Fruit fly (Drosophila melanogaster) whole organism, embryonic: ENCODE results near the gene Pp4-19C.
A peak's percentile ranks its signal among the peaks of the same experiment; 100 is the strongest.

Source experiments
- ATbp ChIP-seq: fragments of 200-800 bp; sonication (Bioruptor generic); optimal IDR thresholded peaks from 2 replicates; lab custom pipeline; 2017; ENCODE audit warnings: missing biosample characterization, mild to moderate bottlenecking, missing genetic modification characterization, missing genetic modification reagents
- Blimp-1 ChIP-seq: fragments of 200-800 bp; sonication (Bioruptor generic); optimal IDR thresholded peaks from 3 replicates; lab custom pipeline; 2018; ENCODE audit warnings: missing biosample characterization, missing genetic modification characterization, mild to moderate bottlenecking, moderate library complexity, missing genetic modification reagents
- CG10147 ChIP-seq: fragments of 200-800 bp; sonication (Bioruptor generic); optimal IDR thresholded peaks from 2 replicates; lab custom pipeline; 2019; ENCODE audit warnings: missing biosample characterization, mild to moderate bottlenecking, missing genetic modification characterization, moderate library complexity
- CG10267 ChIP-seq: fragments of 200-800 bp; sonication (Bioruptor generic); optimal IDR thresholded peaks from 2 replicates; lab custom pipeline; 2018; ENCODE audit warnings: missing biosample characterization, mild to moderate bottlenecking, missing genetic modification characterization, moderate library complexity
- CG10366 ChIP-seq: fragments of 200-800 bp; sonication (Bioruptor generic); IDR thresholded peaks from 2 replicates; pipeline ENCODE4 v1.3.6; 2022; ENCODE audit warnings: missing biosample characterization, missing genetic modification characterization
- CG12155 ChIP-seq: fragments of 200-800 bp; sonication (Bioruptor generic); optimal IDR thresholded peaks from 3 replicates; lab custom pipeline; 2016; ENCODE audit warnings: missing biosample characterization, missing genetic modification characterization
- CG12236 ChIP-seq: fragments of 200-800 bp; sonication (Bioruptor generic); optimal IDR thresholded peaks from 2 replicates; lab custom pipeline; 2016; ENCODE audit warnings: missing biosample characterization, missing genetic modification characterization
- CG12299 ChIP-seq: fragments of 200-800 bp; sonication (Bioruptor generic); optimal IDR thresholded peaks from 2 replicates; lab custom pipeline; 2018; ENCODE audit warnings: missing biosample characterization, mild to moderate bottlenecking, missing genetic modification characterization
- CG12659 ChIP-seq: fragments of 200-800 bp; sonication (Bioruptor generic); optimal IDR thresholded peaks from 3 replicates; lab custom pipeline; 2017; ENCODE audit warnings: mild to moderate bottlenecking, missing biosample characterization, missing genetic modification reagents, missing genetic modification characterization
- CG12942 ChIP-seq: fragments of 200-800 bp; sonication (Bioruptor generic); optimal IDR thresholded peaks from 3 replicates; lab custom pipeline; 2016; ENCODE audit warnings: missing biosample characterization, missing genetic modification characterization
- CG13624 ChIP-seq: fragments of 200-800 bp; sonication (Bioruptor generic); optimal IDR thresholded peaks from 2 replicates; lab custom pipeline; 2016; ENCODE audit warnings: missing biosample characterization, missing genetic modification characterization
- CG14965 ChIP-seq: fragments of 200-800 bp; sonication (Bioruptor generic); optimal IDR thresholded peaks from 2 replicates; lab custom pipeline; 2016; ENCODE audit warnings: missing biosample characterization, missing genetic modification characterization, borderline replicate concordance
- CG17568 ChIP-seq: fragments of 200-800 bp; sonication (Bioruptor generic); optimal IDR thresholded peaks from 2 replicates; lab custom pipeline; 2018; ENCODE audit warnings: missing biosample characterization, mild to moderate bottlenecking, missing genetic modification characterization, moderate library complexity
- CG18011 ChIP-seq: fragments of 200-800 bp; sonication (Bioruptor generic); optimal IDR thresholded peaks from 2 replicates; lab custom pipeline; 2017; ENCODE audit warnings: missing biosample characterization, missing genetic modification characterization, mild to moderate bottlenecking, moderate library complexity, missing genotype
- CG18764 ChIP-seq: fragments of 200-800 bp; sonication (Bioruptor generic); optimal IDR thresholded peaks from 3 replicates; lab custom pipeline; 2016; ENCODE audit warnings: missing biosample characterization, missing genetic modification characterization
- CG31224 ChIP-seq: fragments of 200-800 bp; sonication (Bioruptor generic); IDR thresholded peaks from 2 replicates; pipeline ENCODE4 v1.3.6; 2022; ENCODE audit warnings: missing biosample characterization, missing genetic modification characterization
- CG32532 ChIP-seq: fragments of 200-800 bp; sonication (Bioruptor generic); IDR thresholded peaks from 2 replicates; pipeline ENCODE4 v1.3.6; 2022; ENCODE audit warnings: missing biosample characterization, missing genetic modification characterization
- CG3407 ChIP-seq: fragments of 200-800 bp; sonication (Bioruptor generic); optimal IDR thresholded peaks from 2 replicates; lab custom pipeline; 2018; ENCODE audit warnings: missing biosample characterization, mild to moderate bottlenecking, missing genetic modification characterization
- CG43689 ChIP-seq: fragments of 200-800 bp; sonication (Bioruptor generic); IDR thresholded peaks from 2 replicates; pipeline ENCODE4 v1.3.6; 2022; ENCODE audit warnings: missing biosample characterization, missing genetic modification characterization
- CG4854 ChIP-seq: fragments of 200-800 bp; sonication (Bioruptor generic); optimal IDR thresholded peaks from 2 replicates; lab custom pipeline; 2016; ENCODE audit warnings: missing biosample characterization, missing genetic modification characterization, inconsistent platforms
- CG5953 ChIP-seq: fragments of 200-800 bp; sonication (Bioruptor generic); IDR thresholded peaks from 2 replicates; pipeline ENCODE4 v1.3.6; 2022; ENCODE audit warnings: missing biosample characterization, missing genetic modification characterization
- CG8089 ChIP-seq: fragments of 200-800 bp; sonication (Bioruptor generic); optimal IDR thresholded peaks from 3 replicates; lab custom pipeline; 2016; ENCODE audit warnings: missing biosample characterization, missing genetic modification characterization
- CG9727 ChIP-seq: fragments of 200-800 bp; sonication (Bioruptor generic); optimal IDR thresholded peaks from 3 replicates; lab custom pipeline; 2017; ENCODE audit warnings: missing biosample characterization, mild to moderate bottlenecking, missing genetic modification characterization
- Dek ChIP-seq: fragments of 200-800 bp; sonication (Bioruptor generic); optimal IDR thresholded peaks from 3 replicates; lab custom pipeline; 2019; ENCODE audit warnings: missing biosample characterization, mild to moderate bottlenecking, missing genetic modification characterization, moderate library complexity
- Drgx ChIP-seq: fragments of 200-800 bp; sonication (Bioruptor generic); IDR thresholded peaks from 2 replicates; pipeline ENCODE4 v1.3.6; 2022; ENCODE audit warnings: missing biosample characterization, missing genetic modification characterization
- Ets97D ChIP-seq: fragments of 200-800 bp; sonication (Bioruptor generic); optimal IDR thresholded peaks from 3 replicates; lab custom pipeline; 2016; ENCODE audit warnings: missing biosample characterization, missing genetic modification characterization
- Fer2 ChIP-seq: fragments of 200-800 bp; sonication (Bioruptor generic); optimal IDR thresholded peaks from 2 replicates; lab custom pipeline; 2018; ENCODE audit warnings: missing biosample characterization, mild to moderate bottlenecking, missing genetic modification characterization, moderate library complexity
- Hand ChIP-seq: fragments of 200-800 bp; sonication (Bioruptor generic); optimal IDR thresholded peaks from 2 replicates; lab custom pipeline; 2017; ENCODE audit warnings: mild to moderate bottlenecking, missing biosample characterization, missing genetic modification reagents, missing genetic modification characterization
- Hmx ChIP-seq: fragments of 200-800 bp; sonication (Bioruptor generic); optimal IDR thresholded peaks from 2 replicates; lab custom pipeline; 2016; ENCODE audit warnings: missing biosample characterization, missing genetic modification characterization
- Hr51 ChIP-seq, 2 experiments: fragments of 200-800 bp; sonication (Bioruptor generic); optimal IDR thresholded peaks; 2 replicates in 1 of 2; 3 replicates in 1 of 2; lab custom pipeline; 2016 to 2018; ENCODE audit warnings: missing biosample characterization in 2 of 2, missing genetic modification characterization in 2 of 2, mild to moderate bottlenecking in 1 of 2, moderate library complexity in 1 of 2
- MTF-1 ChIP-seq: fragments of 200-800 bp; sonication (Bioruptor generic); optimal IDR thresholded peaks from 2 replicates; lab custom pipeline; 2018; ENCODE audit warnings: missing biosample characterization, mild to moderate bottlenecking, missing genetic modification characterization, borderline replicate concordance
- Med ChIP-seq: fragments of 200-800 bp; sonication (Bioruptor generic); peaks from one replicate; lab custom pipeline; 2016; ENCODE audit warnings: missing biosample characterization, missing genetic modification characterization, mild to moderate bottlenecking, inconsistent platforms, moderate library complexity
- Myb ChIP-seq: fragments of 200-800 bp; sonication (Bioruptor generic); optimal IDR thresholded peaks from 2 replicates; lab custom pipeline; 2016; ENCODE audit warnings: missing biosample characterization, missing genetic modification characterization
- ara ChIP-seq: fragments of 200-800 bp; sonication (Bioruptor generic); IDR thresholded peaks from 2 replicates; pipeline ENCODE4 v1.3.6; 2022; ENCODE audit warnings: missing biosample characterization, missing genetic modification characterization
- ci ChIP-seq: fragments of 200-800 bp; sonication (Bioruptor generic); IDR thresholded peaks from 3 replicates; pipeline ENCODE4 v1.3.6; 2022; ENCODE audit warnings: missing biosample characterization, missing genetic modification characterization
- dan ChIP-seq: fragments of 200-800 bp; sonication (Bioruptor generic); IDR thresholded peaks from 2 replicates; pipeline ENCODE4 v1.3.6; 2022; ENCODE audit warnings: missing biosample characterization, missing genetic modification characterization
- dpn ChIP-seq, 2 experiments: fragments of 200-800 bp; sonication (Bioruptor generic); optimal IDR thresholded peaks; 3 replicates each; lab custom pipeline; 2016; ENCODE audit warnings: missing biosample characterization in 2 of 2, missing genetic modification characterization in 2 of 2
- esg ChIP-seq: fragments of 200-800 bp; sonication (Bioruptor generic); conservative IDR thresholded peaks from 2 replicates; pipeline ENCODE4 v1.3.6; 2022; ENCODE audit warnings: missing biosample characterization, missing genetic modification characterization
- jigr1 ChIP-seq: fragments of 200-800 bp; sonication (Bioruptor generic); IDR thresholded peaks from 3 replicates; pipeline ENCODE4 v1.3.6; 2022; ENCODE audit warnings: missing biosample characterization, missing genetic modification characterization
- jumu ChIP-seq: fragments of 200-800 bp; sonication (Bioruptor generic); optimal IDR thresholded peaks from 3 replicates; lab custom pipeline; 2016; ENCODE audit warnings: missing biosample characterization, missing genetic modification characterization
- pfk ChIP-seq: fragments of 200-800 bp; sonication (Bioruptor generic); optimal IDR thresholded peaks from 2 replicates; lab custom pipeline; 2018; ENCODE audit warnings: missing biosample characterization, mild to moderate bottlenecking, missing genetic modification characterization, moderate library complexity
- pnt ChIP-seq: fragments of 200-800 bp; sonication (Bioruptor generic); optimal IDR thresholded peaks from 3 replicates; lab custom pipeline; 2016; ENCODE audit warnings: missing biosample characterization, missing genetic modification characterization
- ranshi ChIP-seq: fragments of 200-800 bp; sonication (Bioruptor generic); IDR thresholded peaks from 2 replicates; pipeline ENCODE4 v1.3.6; 2022; ENCODE audit warnings: missing biosample characterization, missing genetic modification characterization
- slou ChIP-seq: fragments of 200-800 bp; sonication (Bioruptor generic); optimal IDR thresholded peaks from 3 replicates; lab custom pipeline; 2016; ENCODE audit warnings: missing biosample characterization, missing genetic modification characterization
- tna ChIP-seq: fragments of 200-800 bp; sonication (Bioruptor generic); IDR thresholded peaks from 2 replicates; pipeline ENCODE4 v1.3.6; 2022; ENCODE audit warnings: missing biosample characterization, missing genetic modification characterization; ENCODE audit not compliant: partially characterized antibody
- tx ChIP-seq: fragments of 200-800 bp; sonication (Bioruptor generic); optimal IDR thresholded peaks from 2 replicates; lab custom pipeline; 2016; ENCODE audit warnings: missing biosample characterization, missing genetic modification characterization
- unc-4 ChIP-seq: fragments of 200-800 bp; sonication (Bioruptor generic); IDR thresholded peaks from 2 replicates; pipeline ENCODE4 v1.3.6; 2022; ENCODE audit warnings: missing biosample characterization, missing genetic modification characterization; ENCODE audit not compliant: partially characterized antibody
- vfl ChIP-seq: fragments of 200-800 bp; sonication (Bioruptor generic); optimal IDR thresholded peaks from 2 replicates; lab custom pipeline; 2016; ENCODE audit warnings: missing biosample characterization, missing genetic modification characterization
- yki ChIP-seq: fragments of >200 bp; optimal IDR thresholded peaks from 3 replicates; lab custom pipeline; 2018

Pp4-19C gene

dm6 chrX:20394066-20394913 lies 29.5 kb downstream of the Pp4-19C start, which contains the start of gene HERC2 (continued):
- no peak for TF ChIP-seq CG4854 (GFP tag; lab: Kevin White, UChicago)
- TF ChIP-seq vfl (GFP tag; lab: Kevin White, UChicago) = no peak
- no peak; the same call in 1 of the 2 replicates for TF ChIP-seq ranshi (GFP tag; lab: Robert Waterston, UW)
- no peak for TF ChIP-seq yki (lab: Kevin White, UChicago)
- no peak for TF ChIP-seq Hand (GFP tag; lab: Kevin White, UChicago)
- no peak for TF ChIP-seq CG43689
- no peak for TF ChIP-seq CG12299 (tag; lab: Kevin White, UChicago)
- peak; percentile 75 for TF ChIP-seq CG32532 (GFP tag; lab: Robert Waterston, UW)
- no peak for TF ChIP-seq ATbp (GFP tag; lab: Kevin White, UChicago)
- peak; percentile 15 for TF ChIP-seq tx
- TF ChIP-seq CG18011 (GFP tag; lab: Kevin White, UChicago) = peak; percentile 36
- TF ChIP-seq dan (GFP tag; lab: Robert Waterston, UW) = no peak
- TF ChIP-seq CG10147 (GFP tag; lab: Kevin White, UChicago) = no peak
- TF ChIP-seq jigr1 = no peak
- TF ChIP-seq CG12942 = peak; percentile 34
- peak; percentile 23 for TF ChIP-seq CG12659 (GFP tag; lab: Kevin White, UChicago)
- no peak for TF ChIP-seq CG3407 (GFP tag; lab: Kevin White, UChicago)
- peak; percentile 12 for TF ChIP-seq Dek (tag; lab: Kevin White, UChicago)
- no peak for TF ChIP-seq CG31224 (GFP tag; lab: Robert Waterston, UW)
- no peak for TF ChIP-seq CG12236
- TF ChIP-seq CG10366 (GFP tag; lab: Robert Waterston, UW) = peak; percentile 52
- no peak; the same call in 1 of the 2 replicates for TF ChIP-seq ara (GFP tag; lab: Robert Waterston, UW)
- TF ChIP-seq CG13624 (GFP tag; lab: Kevin White, UChicago) = peak; percentile 55
- peak; percentile 69 for TF ChIP-seq Myb (GFP tag; lab: Kevin White, UChicago)
- TF ChIP-seq ci (GFP tag; lab: Robert Waterston, UW) = 0 out of 3 replicates have a peak, but pooled peaks have one; percentile 15
- peak; percentile 20 for TF ChIP-seq pnt (GFP tag; lab: Kevin White, UChicago)
- TF ChIP-seq Med (GFP tag; lab: Kevin White, UChicago) = peak; percentile 91
- TF ChIP-seq CG8089 (GFP tag; lab: Kevin White, UChicago) = peak; percentile 21
- no peak for TF ChIP-seq CG14965 (GFP tag; lab: Kevin White, UChicago)
- no peak for TF ChIP-seq Blimp-1 (GFP tag; lab: Kevin White, UChicago)
- TF ChIP-seq esg (GFP tag; lab: Robert Waterston, UW) = no peak; the same call in 1 of the 2 replicates
- TF ChIP-seq Drgx (GFP tag; lab: Robert Waterston, UW) = 0 out of 2 replicates have a peak, but pooled peaks have one; percentile 16
- TF ChIP-seq CG9727 (GFP tag; lab: Kevin White, UChicago) = peak; percentile 31
- TF ChIP-seq CG10267 (tag; lab: Kevin White, UChicago) = peak; percentile 46
- TF ChIP-seq Ets97D (GFP tag; lab: Kevin White, UChicago) = peak; percentile 41
- peak; percentile 40 for TF ChIP-seq jumu (GFP tag; lab: Kevin White, UChicago)
- no peak for TF ChIP-seq Hr51 (GFP tag; optimal IDR thresholded peaks at IDR 0.05; lab: Kevin White, UChicago)
- TF ChIP-seq CG18764 (GFP tag; lab: Kevin White, UChicago) = no peak
- no peak for TF ChIP-seq MTF-1 (GFP tag; lab: Kevin White, UChicago)
- TF ChIP-seq pfk = no peak
- TF ChIP-seq Hmx (GFP tag; lab: Kevin White, UChicago) = no peak
- TF ChIP-seq dpn (GFP tag; optimal IDR thresholded peaks at IDR 0.05; lab: Kevin White, UChicago) = peak; percentile 42 to 71
- TF ChIP-seq CG17568 (GFP tag; lab: Kevin White, UChicago) = no peak
- no peak for TF ChIP-seq CG5953 (GFP tag; lab: Robert Waterston, UW)
- no peak for TF ChIP-seq CG12155 (GFP tag; lab: Kevin White, UChicago)
- no peak for TF ChIP-seq slou
- peak; percentile 90 for TF ChIP-seq tna
- peak; percentile 77 for TF ChIP-seq unc-4 (GFP tag; lab: Robert Waterston, UW)
- TF ChIP-seq Fer2 = no peak
